Worm (Caenorhabditis elegans) whole organism, young adult: Measurements from ENCODE around the gene W02B8.1.

Source experiments
- B0019.2 ChIP-seq: fragments of 200-800 bp; sonication (Bioruptor generic); conservative IDR thresholded peaks from 2 replicates; pipeline ENCODE4 v1.3.6; 2022; ENCODE audit warnings: missing genetic modification reagents, missing genetic modification characterization, missing compliant biosample characterization
- F22D6.2 ChIP-seq: sonication (generic microtip); optimal IDR thresholded peaks from 2 replicates; lab custom pipeline; 2016; ENCODE audit warnings: mild to moderate bottlenecking, missing genetic modification characterization, missing compliant biosample characterization
- F37B4.10 ChIP-seq: fragments of 200-800 bp; sonication (Bioruptor generic); IDR thresholded peaks from 2 replicates; pipeline ENCODE4 v1.3.6; 2022; ENCODE audit warnings: missing genetic modification characterization, missing compliant biosample characterization
- F49E8.2 ChIP-seq: sonication (generic microtip); optimal IDR thresholded peaks from 3 replicates; lab custom pipeline; 2017; ENCODE audit warnings: missing genetic modification characterization, mild to moderate bottlenecking, missing compliant biosample characterization, antibody characterized with exemption, moderate library complexity; ENCODE audit not compliant: insufficient read depth
- F52B5.7 ChIP-seq: sonication (generic microtip); optimal IDR thresholded peaks from 2 replicates; lab custom pipeline; 2016; ENCODE audit warnings: mild to moderate bottlenecking, missing genetic modification characterization, missing compliant biosample characterization
- K11D2.4 ChIP-seq: fragments of 200-800 bp; sonication (Bioruptor generic); IDR thresholded peaks from 2 replicates; pipeline ENCODE4 v1.3.6; 2022; ENCODE audit warnings: missing genetic modification reagents, missing genetic modification characterization, missing compliant biosample characterization
- T26A5.8 ChIP-seq: sonication (generic microtip); optimal IDR thresholded peaks from 2 replicates; lab custom pipeline; 2016; ENCODE audit warnings: missing genetic modification characterization, missing compliant biosample characterization
- Y56A3A.18 ChIP-seq: fragments of 200-800 bp; sonication (Bioruptor generic); IDR thresholded peaks from 2 replicates; pipeline ENCODE4 v1.3.6; 2022; ENCODE audit warnings: missing genetic modification reagents, missing genetic modification characterization, missing compliant biosample characterization
- Y79H2A.3 ChIP-seq: fragments of 200-800 bp; sonication (Bioruptor generic); conservative IDR thresholded peaks from 2 replicates; pipeline ENCODE4 v1.3.6; 2022; ENCODE audit warnings: missing genetic modification reagents, missing genetic modification characterization, missing compliant biosample characterization
- Y95B8A.8 ChIP-seq: fragments of 200-800 bp; sonication (Bioruptor generic); IDR thresholded peaks from 2 replicates; pipeline ENCODE4 v1.3.6; 2022; ENCODE audit warnings: missing genetic modification reagents, missing genetic modification characterization, missing compliant biosample characterization
- akir-1 ChIP-seq: fragments of 200-800 bp; sonication (Bioruptor generic); optimal IDR thresholded peaks from 2 replicates; lab custom pipeline; 2018; ENCODE audit warnings: mild to moderate bottlenecking, missing genetic modification characterization, moderate library complexity, missing compliant biosample characterization
- athp-1 ChIP-seq: sonication (generic microtip); optimal IDR thresholded peaks from 2 replicates; lab custom pipeline; 2017; ENCODE audit warnings: mild to moderate bottlenecking, missing genetic modification characterization, missing compliant biosample characterization
- attf-5 ChIP-seq: fragments of 200-800 bp; sonication (Bioruptor generic); optimal IDR thresholded peaks from 2 replicates; lab custom pipeline; 2018; ENCODE audit warnings: mild to moderate bottlenecking, missing genetic modification characterization, missing compliant biosample characterization
- attf-6 ChIP-seq: fragments of 200-800 bp; sonication (Bioruptor generic); IDR thresholded peaks from 2 replicates; pipeline ENCODE4 v1.3.6; 2022; ENCODE audit warnings: missing genetic modification reagents, missing genetic modification characterization, missing compliant biosample characterization
- cebp-2 ChIP-seq: fragments of 200-800 bp; sonication (Bioruptor generic); IDR thresholded peaks from 2 replicates; pipeline ENCODE4 v1.3.6; 2022; ENCODE audit warnings: missing genetic modification characterization, missing compliant biosample characterization
- ceh-100 ChIP-seq: fragments of 200-800 bp; sonication (Bioruptor generic); IDR thresholded peaks from 2 replicates; pipeline ENCODE4 v1.3.6; 2022; ENCODE audit warnings: missing genetic modification reagents, missing genetic modification characterization, missing compliant biosample characterization
- ceh-79 ChIP-seq: sonication (generic microtip); optimal IDR thresholded peaks from 2 replicates; lab custom pipeline; 2017; ENCODE audit warnings: mild to moderate bottlenecking, missing genetic modification characterization, missing compliant biosample characterization
- dpff-1 ChIP-seq: sonication (generic microtip); optimal IDR thresholded peaks from 2 replicates; lab custom pipeline; 2017; ENCODE audit warnings: mild to moderate bottlenecking, missing genetic modification characterization, missing compliant biosample characterization
- ekl-4 ChIP-seq: fragments of 200-800 bp; sonication (Bioruptor generic); IDR thresholded peaks from 2 replicates; pipeline ENCODE4 v1.3.6; 2022; ENCODE audit warnings: missing genetic modification reagents, missing genetic modification characterization, missing compliant biosample characterization
- fkh-3 ChIP-seq: sonication (generic microtip); optimal IDR thresholded peaks from 2 replicates; lab custom pipeline; 2016; ENCODE audit warnings: mild to moderate bottlenecking, missing genetic modification characterization, missing compliant biosample characterization
- hlh-12 ChIP-seq: sonication (generic microtip); optimal IDR thresholded peaks from 2 replicates; lab custom pipeline; 2016; ENCODE audit warnings: missing genetic modification characterization, missing compliant biosample characterization
- hmg-1.2 ChIP-seq: fragments of 200-800 bp; sonication (Bioruptor generic); IDR thresholded peaks from 2 replicates; pipeline ENCODE4 v1.3.6; 2022; ENCODE audit warnings: missing genetic modification reagents, missing genetic modification characterization, missing compliant biosample characterization
- hmg-20 ChIP-seq: fragments of 200-800 bp; sonication (Bioruptor generic); IDR thresholded peaks from 2 replicates; pipeline ENCODE4 v1.3.6; 2022; ENCODE audit warnings: missing genetic modification reagents, missing genetic modification characterization, missing compliant biosample characterization
- lin-35 ChIP-seq, 3 experiments: fragments of 150-350 bp in 2 of 3; sonication (generic microtip) in 1 of 3; optimal IDR thresholded peaks; 2 replicates each; lab custom pipeline; 2014 to 2018; ENCODE audit warnings: missing biosample characterization in 3 of 3, missing genetic modification characterization in 3 of 3, missing genetic modification reagents in 3 of 3
- lin-40 ChIP-seq: sonication (generic microtip); optimal IDR thresholded peaks from 2 replicates; lab custom pipeline; 2016; ENCODE audit warnings: missing genetic modification characterization, mild to moderate bottlenecking, missing compliant biosample characterization, missing genotype, missing genetic modification reagents
- lin-54 ChIP-seq: fragments of 200-800 bp; sonication (Bioruptor generic); optimal IDR thresholded peaks from 2 replicates; lab custom pipeline; 2018; ENCODE audit warnings: mild to moderate bottlenecking, missing genetic modification characterization, missing compliant biosample characterization
- madf-3 ChIP-seq: fragments of 200-800 bp; sonication (Bioruptor generic); IDR thresholded peaks from 2 replicates; pipeline ENCODE4 v1.3.6; 2022; ENCODE audit warnings: missing genetic modification reagents, missing genetic modification characterization, missing compliant biosample characterization
- madf-6 ChIP-seq: fragments of 200-800 bp; sonication (Bioruptor generic); IDR thresholded peaks from 2 replicates; pipeline ENCODE4 v1.3.6; 2022; ENCODE audit warnings: missing genetic modification reagents, missing genetic modification characterization, missing compliant biosample characterization
- mel-28 ChIP-seq: sonication (generic microtip); optimal IDR thresholded peaks from 2 replicates; lab custom pipeline; 2016; ENCODE audit warnings: borderline replicate concordance, mild to moderate bottlenecking, missing genetic modification characterization, missing compliant biosample characterization
- nfyb-1 ChIP-seq: fragments of 200-800 bp; sonication (Bioruptor generic); IDR thresholded peaks from 2 replicates; pipeline ENCODE4 v1.3.6; 2022; ENCODE audit warnings: missing genetic modification reagents, missing genetic modification characterization, missing compliant biosample characterization
- nhr-120 ChIP-seq: fragments of 200-800 bp; sonication (Bioruptor generic); IDR thresholded peaks from 2 replicates; pipeline ENCODE4 v1.3.6; 2022; ENCODE audit warnings: missing genetic modification characterization, missing compliant biosample characterization
- nhr-179 ChIP-seq: sonication (generic microtip); optimal IDR thresholded peaks from 2 replicates; lab custom pipeline; 2016; ENCODE audit warnings: mild to moderate bottlenecking, missing genetic modification characterization, missing compliant biosample characterization
- nhr-90 ChIP-seq: sonication (generic microtip); optimal IDR thresholded peaks from 2 replicates; lab custom pipeline; 2016; ENCODE audit warnings: missing genotype, mild to moderate bottlenecking, missing genetic modification characterization, missing compliant biosample characterization
- rec-8 ChIP-seq, 2 experiments: sonication (generic microtip); optimal IDR thresholded peaks; 2 replicates each; lab custom pipeline; 2016; ENCODE audit warnings: mild to moderate bottlenecking in 2 of 2, missing genetic modification characterization in 2 of 2, missing genetic modification reagents in 2 of 2, missing genotype in 2 of 2, missing biosample characterization in 1 of 2, missing compliant biosample characterization in 1 of 2, moderate library complexity in 1 of 2
- rpc-1 ChIP-seq, 2 experiments: fragments of 150-350 bp in 1 of 2; sonication (generic microtip) in 1 of 2; optimal IDR thresholded peaks; 2 replicates each; lab custom pipeline; 2014 to 2018; ENCODE audit warnings: missing biosample characterization in 1 of 2, missing genetic modification characterization in 1 of 2, missing genetic modification reagents in 1 of 2, missing genotype in 1 of 2
- sea-2 ChIP-seq: fragments of 200-800 bp; sonication (Bioruptor generic); IDR thresholded peaks from 2 replicates; pipeline ENCODE4 v1.3.6; 2022; ENCODE audit warnings: missing genetic modification characterization, missing compliant biosample characterization
- snpc-1.1 ChIP-seq: sonication (generic microtip); optimal IDR thresholded peaks from 2 replicates; lab custom pipeline; 2017; ENCODE audit warnings: missing genetic modification characterization, mild to moderate bottlenecking, missing compliant biosample characterization, antibody characterized with exemption, moderate library complexity, missing genotype, missing genetic modification reagents; ENCODE audit not compliant: insufficient read depth
- snpc-1.3 ChIP-seq: sonication (generic microtip); optimal IDR thresholded peaks from 2 replicates; lab custom pipeline; 2017; ENCODE audit warnings: missing genetic modification characterization, mild to moderate bottlenecking, missing compliant biosample characterization, antibody characterized with exemption, moderate library complexity, missing genotype, missing genetic modification reagents; ENCODE audit not compliant: insufficient read depth
- snpc-3.4 ChIP-seq: sonication (generic microtip); optimal IDR thresholded peaks from 2 replicates; lab custom pipeline; 2017; ENCODE audit warnings: missing genetic modification characterization, mild to moderate bottlenecking, missing compliant biosample characterization, antibody characterized with exemption, moderate library complexity, missing genotype, missing genetic modification reagents
- snpc-4 ChIP-seq, 5 experiments: fragments of 150-350 bp in 1 of 5; sonication (generic microtip) in 4 of 5; optimal IDR thresholded peaks; 2 replicates each; lab custom pipeline; 2014 to 2018; ENCODE audit warnings: missing genetic modification characterization in 5 of 5, missing biosample characterization in 3 of 5, antibody characterized with exemption in 2 of 5, mild to moderate bottlenecking in 2 of 5, missing compliant biosample characterization in 2 of 5, missing genotype in 2 of 5, moderate library complexity in 2 of 5, missing genetic modification reagents in 1 of 5
- somi-1 ChIP-seq: fragments of 200-800 bp; sonication (Bioruptor generic); optimal IDR thresholded peaks from 2 replicates; lab custom pipeline; 2018; ENCODE audit warnings: mild to moderate bottlenecking, missing genetic modification characterization, missing compliant biosample characterization
- tlf-1 ChIP-seq: fragments of 200-800 bp; sonication (Bioruptor generic); optimal IDR thresholded peaks from 2 replicates; lab custom pipeline; 2018; ENCODE audit warnings: mild to moderate bottlenecking, missing genetic modification characterization, missing compliant biosample characterization
- unc-62 ChIP-seq: fragments of 150-350 bp; optimal IDR thresholded peaks from 2 replicates; lab custom pipeline; 2014; ENCODE audit warnings: missing biosample characterization, missing genetic modification reagents, missing genetic modification characterization
- zfh-2 ChIP-seq: fragments of 200-800 bp; sonication (Bioruptor generic); conservative IDR thresholded peaks from 2 replicates; pipeline ENCODE4 v1.3.6; 2022; ENCODE audit warnings: missing genetic modification reagents, missing genetic modification characterization, missing compliant biosample characterization
- ztf-3 ChIP-seq: fragments of 200-800 bp; sonication (Bioruptor generic); optimal IDR thresholded peaks from 2 replicates; lab custom pipeline; 2018; ENCODE audit warnings: mild to moderate bottlenecking, missing genetic modification characterization, missing compliant biosample characterization

W02B8.1 gene

DNA sequence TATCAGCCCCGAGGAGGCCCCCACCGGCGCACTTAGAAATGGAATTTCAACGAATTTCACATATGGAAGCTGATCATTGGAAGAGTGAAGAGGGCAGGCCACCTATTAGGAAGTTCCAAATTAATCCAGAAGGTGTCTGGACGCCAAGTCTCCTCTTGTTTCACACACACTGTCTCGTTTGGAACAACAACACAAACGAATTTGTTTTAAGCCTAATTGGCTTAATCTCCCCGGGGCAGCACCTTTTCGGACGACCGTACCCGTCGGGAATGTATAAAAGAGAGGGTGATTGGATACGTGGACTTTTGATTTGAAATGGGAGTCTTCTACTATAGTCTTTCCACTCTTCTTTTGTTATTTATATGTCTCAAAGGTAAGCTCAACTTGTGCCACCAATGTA is 14.1 kb upstream of the W02B8.1 start, which contains the start of gene mltn-3:
Gene mltn-3 (plus strand): TSS at position 301 of the 400 bp plus-strand sequence.
- TF ChIP-seq F37B4.10 (no peak), F22D6.2 (no peak), sea-2 (GFP tag; lab: Robert Waterston, UW) (no peak), rpc-1 (optimal IDR thresholded peaks at IDR 0.05; lab: Kevin White, UChicago) (no peak), rpc-1 (tag; optimal IDR thresholded peaks at IDR 0.05; lab: Kevin White, UChicago) (no peak), madf-3 (GFP tag; lab: Robert Waterston, UW) (no peak), unc-62 (GFP tag; lab: Kevin White, UChicago) (no peak), snpc-1.3 (tag; lab: Kevin White, UChicago) (no peak), K11D2.4 (GFP tag; lab: Robert Waterston, UW) (no peak), snpc-4 (GFP tag; optimal IDR thresholded peaks at IDR 0.05; lab: Kevin White, UChicago) (no peak), snpc-4 (tag; optimal IDR thresholded peaks at IDR 0.05; lab: Kevin White, UChicago) (no peak), Y56A3A.18 (GFP tag; lab: Robert Waterston, UW) (no peak), nhr-90 (tag; lab: Kevin White, UChicago) (no peak), ceh-100 (GFP tag; lab: Robert Waterston, UW) (no peak), F52B5.7 (no peak), snpc-3.4 (tag; lab: Kevin White, UChicago) (no peak), rec-8 (tag; optimal IDR thresholded peaks at IDR 0.05; lab: Kevin White, UChicago) (no peak), akir-1 (GFP tag; lab: Kevin White, UChicago) (no peak)
- TF ChIP-seq, all 124 proteins: peak for 0

- no peak for TF ChIP-seq cebp-2 (GFP tag; lab: Robert Waterston, UW)
- TF ChIP-seq nhr-120 (GFP tag; lab: Robert Waterston, UW), result no peak
- TF ChIP-seq tlf-1 (GFP tag; lab: Kevin White, UChicago), result no peak
- TF ChIP-seq T26A5.8, result no peak
- no peak for TF ChIP-seq ceh-100 (GFP tag; lab: Robert Waterston, UW)
- TF ChIP-seq zfh-2, result no peak
- TF ChIP-seq Y56A3A.18 (GFP tag; lab: Robert Waterston, UW), result no peak
- no peak for TF ChIP-seq dpff-1 (tag; lab: Kevin White, UChicago)
- no peak for TF ChIP-seq attf-6
- no peak for TF ChIP-seq somi-1
- no peak for TF ChIP-seq nhr-90 (tag; lab: Kevin White, UChicago)
- TF ChIP-seq hlh-12, result no peak
- no peak for TF ChIP-seq Y79H2A.3 (GFP tag; lab: Robert Waterston, UW)
- TF ChIP-seq hmg-20 (GFP tag; lab: Robert Waterston, UW), result no peak
- no peak for TF ChIP-seq nfyb-1 (GFP tag; lab: Robert Waterston, UW)
- no peak for TF ChIP-seq ceh-79 (tag; lab: Kevin White, UChicago)
- no peak for TF ChIP-seq nhr-179 (tag; lab: Kevin White, UChicago)
- TF ChIP-seq hmg-1.2 (GFP tag; lab: Robert Waterston, UW), result peak; percentile 92
- TF ChIP-seq lin-40, result no peak
- TF ChIP-seq snpc-1.1 (tag; lab: Kevin White, UChicago), result no peak
- no peak for TF ChIP-seq madf-6 (GFP tag; lab: Robert Waterston, UW)
- no peak for TF ChIP-seq F37B4.10
- no peak for TF ChIP-seq ztf-3 (GFP tag; lab: Kevin White, UChicago)
- TF ChIP-seq ekl-4 (GFP tag; lab: Robert Waterston, UW), result peak; percentile 58; the same call in 1 of the 2 replicates
- no peak for TF ChIP-seq fkh-3 (tag; lab: Kevin White, UChicago)
- no peak for TF ChIP-seq B0019.2 (GFP tag; lab: Robert Waterston, UW)
- peak in 1 of 3 experiments; percentile 88 for TF ChIP-seq lin-35 (GFP tag; optimal IDR thresholded peaks at IDR 0.05; lab: Kevin White, UChicago)
- peak; percentile 88 for TF ChIP-seq lin-54 (GFP tag; lab: Kevin White, UChicago)
- peak; percentile 6 for TF ChIP-seq attf-5 (GFP tag; lab: Kevin White, UChicago)
- no peak for TF ChIP-seq mel-28 (tag; lab: Kevin White, UChicago)
- no peak for TF ChIP-seq Y95B8A.8
- no peak for TF ChIP-seq F49E8.2 (tag; lab: Kevin White, UChicago)
- no peak for TF ChIP-seq akir-1 (GFP tag; lab: Kevin White, UChicago)
- TF ChIP-seq snpc-1.3 (tag; lab: Kevin White, UChicago), result no peak
- TF ChIP-seq athp-1 (tag; lab: Kevin White, UChicago), result no peak
Observed at ce11 chrII:13908592-13908991, 6.7 kb upstream of the W02B8.1 start, which contains the start of gene citk-1. Gene citk-1, plus strand, starts transcription at chrII:13908914.
